Worm (Caenorhabditis elegans) whole organism, late embryonic: ENCODE measurements around the gene srb-18.

Experiments used
- C08G9.2 ChIP-seq: sonication (generic microtip); optimal IDR thresholded peaks from 2 replicates; lab custom pipeline; 2016; ENCODE audit warnings: mild to moderate bottlenecking, missing genetic modification characterization, moderate library complexity, missing compliant biosample characterization
- C38D4.7 ChIP-seq: fragments of 200-800 bp; sonication (Bioruptor generic); optimal IDR thresholded peaks from 2 replicates; lab custom pipeline; 2018; ENCODE audit warnings: mild to moderate bottlenecking, missing genetic modification characterization, moderate library complexity, missing compliant biosample characterization
- K02D7.2 ChIP-seq: sonication (generic microtip); optimal IDR thresholded peaks from 2 replicates; lab custom pipeline; 2017; ENCODE audit warnings: mild to moderate bottlenecking, missing genetic modification characterization, missing compliant biosample characterization
- Y22D7AL.16 ChIP-seq: sonication (generic microtip); optimal IDR thresholded peaks from 2 replicates; lab custom pipeline; 2016; ENCODE audit warnings: missing genetic modification characterization, missing compliant biosample characterization
- ahr-1 ChIP-seq: sonication (generic microtip); optimal IDR thresholded peaks from 2 replicates; lab custom pipeline; 2016; ENCODE audit warnings: missing genetic modification characterization, missing compliant biosample characterization
- ama-1 ChIP-seq: fragments of 150-350 bp; optimal IDR thresholded peaks from 2 replicates; lab custom pipeline; 2014
- ceh-18 ChIP-seq: sonication (generic microtip); optimal IDR thresholded peaks from 2 replicates; lab custom pipeline; 2016; ENCODE audit warnings: missing genetic modification characterization, missing compliant biosample characterization
- ceh-19 ChIP-seq: fragments of 200-800 bp; sonication (Bioruptor generic); optimal IDR thresholded peaks from 2 replicates; lab custom pipeline; 2018; ENCODE audit warnings: mild to moderate bottlenecking, missing genetic modification characterization, missing compliant biosample characterization
- ceh-2 ChIP-seq: sonication (generic microtip); optimal IDR thresholded peaks from 2 replicates; lab custom pipeline; 2016; ENCODE audit warnings: missing genotype, missing genetic modification characterization, missing compliant biosample characterization
- ceh-30 ChIP-seq: fragments of 150-350 bp; optimal IDR thresholded peaks from 2 replicates; lab custom pipeline; 2014; ENCODE audit warnings: missing biosample characterization, missing genetic modification characterization
- ceh-31 ChIP-seq: sonication (generic microtip); optimal IDR thresholded peaks from 2 replicates; lab custom pipeline; 2016; ENCODE audit warnings: missing genetic modification characterization, missing compliant biosample characterization
- ceh-34 ChIP-seq: sonication (generic microtip); optimal IDR thresholded peaks from 2 replicates; lab custom pipeline; 2016; ENCODE audit warnings: mild to moderate bottlenecking, missing genetic modification characterization, missing compliant biosample characterization
- ceh-45 ChIP-seq: fragments of 200-800 bp; sonication (Bioruptor generic); IDR thresholded peaks from 2 replicates; pipeline ENCODE4 v1.3.6; 2022; ENCODE audit warnings: missing genetic modification reagents, missing genetic modification characterization, missing compliant biosample characterization
- ceh-6 ChIP-seq: fragments of 200-800 bp; sonication (Bioruptor generic); optimal IDR thresholded peaks from 2 replicates; lab custom pipeline; 2018; ENCODE audit warnings: mild to moderate bottlenecking, missing genetic modification characterization, missing compliant biosample characterization
- che-1 ChIP-seq: sonication (generic microtip); optimal IDR thresholded peaks from 2 replicates; lab custom pipeline; 2016; ENCODE audit warnings: mild to moderate bottlenecking, missing genetic modification characterization, missing compliant biosample characterization
- dmd-4 ChIP-seq: sonication (generic microtip); optimal IDR thresholded peaks from 2 replicates; lab custom pipeline; 2016; ENCODE audit warnings: borderline replicate concordance, missing genetic modification characterization, missing compliant biosample characterization
- dve-1 ChIP-seq: sonication (generic microtip); optimal IDR thresholded peaks from 2 replicates; lab custom pipeline; 2017; ENCODE audit warnings: antibody characterized with exemption, mild to moderate bottlenecking, missing genetic modification characterization, missing compliant biosample characterization
- ets-4 ChIP-seq: sonication (generic microtip); optimal IDR thresholded peaks from 2 replicates; lab custom pipeline; 2016; ENCODE audit warnings: missing genetic modification characterization, missing compliant biosample characterization
- fkh-10 ChIP-seq: fragments of 150-350 bp; optimal IDR thresholded peaks from 2 replicates; lab custom pipeline; 2014; ENCODE audit warnings: missing biosample characterization, missing genetic modification reagents, missing genetic modification characterization
- gmeb-2 ChIP-seq: sonication (generic microtip); optimal IDR thresholded peaks from 2 replicates; lab custom pipeline; 2016; ENCODE audit warnings: missing genetic modification characterization, inconsistent platforms, missing compliant biosample characterization
- hlh-13 ChIP-seq: fragments of 200-800 bp; sonication (Bioruptor generic); optimal IDR thresholded peaks from 2 replicates; lab custom pipeline; 2018; ENCODE audit warnings: mild to moderate bottlenecking, missing genetic modification characterization, missing compliant biosample characterization
- hlh-15 ChIP-seq: sonication (generic microtip); optimal IDR thresholded peaks from 2 replicates; lab custom pipeline; 2016; ENCODE audit warnings: missing genetic modification characterization, missing compliant biosample characterization
- hlh-8 ChIP-seq: sonication (generic microtip); optimal IDR thresholded peaks from 2 replicates; lab custom pipeline; 2016; ENCODE audit warnings: missing genotype, missing genetic modification characterization, missing compliant biosample characterization
- mec-3 ChIP-seq: sonication (generic microtip); optimal IDR thresholded peaks from 2 replicates; lab custom pipeline; 2016; ENCODE audit warnings: borderline replicate concordance, missing genetic modification characterization, missing compliant biosample characterization
- nhr-11 ChIP-seq: fragments of 150-350 bp; optimal IDR thresholded peaks from 2 replicates; lab custom pipeline; 2014; ENCODE audit warnings: missing biosample characterization, missing genetic modification characterization
- odd-2 ChIP-seq: sonication (generic microtip); optimal IDR thresholded peaks from 2 replicates; lab custom pipeline; 2017; ENCODE audit warnings: antibody characterized with exemption, mild to moderate bottlenecking, missing genetic modification characterization, missing compliant biosample characterization
- pat-9 ChIP-seq: fragments of 200-800 bp; sonication (Bioruptor generic); optimal IDR thresholded peaks from 2 replicates; lab custom pipeline; 2018; ENCODE audit warnings: mild to moderate bottlenecking, missing genetic modification characterization, moderate library complexity, missing compliant biosample characterization
- pax-1 ChIP-seq: fragments of 150-350 bp; optimal IDR thresholded peaks from 2 replicates; lab custom pipeline; 2014; ENCODE audit warnings: missing biosample characterization, missing genetic modification characterization
- pha-4 ChIP-seq: fragments of 150-350 bp; optimal IDR thresholded peaks from 2 replicates; lab custom pipeline; 2018; ENCODE audit warnings: missing biosample characterization, missing genetic modification reagents, missing genetic modification characterization
- rnt-1 ChIP-seq: sonication (generic microtip); optimal IDR thresholded peaks from 2 replicates; lab custom pipeline; 2016; ENCODE audit warnings: missing genetic modification characterization, missing compliant biosample characterization
- sdc-2 ChIP-seq: sonication (generic microtip); optimal IDR thresholded peaks from 2 replicates; lab custom pipeline; 2016; ENCODE audit warnings: missing genotype, missing genetic modification characterization, missing compliant biosample characterization
- syd-9 ChIP-seq: sonication (generic microtip); optimal IDR thresholded peaks from 2 replicates; lab custom pipeline; 2016; ENCODE audit warnings: mild to moderate bottlenecking, missing genetic modification characterization, moderate library complexity, missing compliant biosample characterization
- tbx-2 ChIP-seq: sonication (generic microtip); optimal IDR thresholded peaks from 2 replicates; lab custom pipeline; 2016; ENCODE audit warnings: missing genetic modification characterization, missing compliant biosample characterization
- ttx-3 ChIP-seq: sonication (generic microtip); optimal IDR thresholded peaks from 2 replicates; lab custom pipeline; 2016; ENCODE audit warnings: missing genetic modification reagents, missing genetic modification characterization, missing compliant biosample characterization
- unc-3 ChIP-seq, 2 experiments: fragments of 200-800 bp in 1 of 2; sonication (Bioruptor generic) in 1 of 2; sonication (generic microtip) in 1 of 2; conservative IDR thresholded peaks in 1 of 2; optimal IDR thresholded peaks in 1 of 2; 2 replicates each; pipeline versions ENCODE4 v1.3.6 to Lab custom; 2016 to 2022; ENCODE audit warnings: missing compliant biosample characterization in 2 of 2, missing genetic modification characterization in 2 of 2, missing genetic modification reagents in 1 of 2
- unc-55 ChIP-seq: sonication (generic microtip); optimal IDR thresholded peaks from 2 replicates; lab custom pipeline; 2017; ENCODE audit warnings: missing biosample characterization, missing genetic modification reagents, missing genetic modification characterization
- unc-86 ChIP-seq: sonication (generic microtip); optimal IDR thresholded peaks from 2 replicates; lab custom pipeline; 2016; ENCODE audit warnings: missing genetic modification characterization, missing compliant biosample characterization
- zip-5 ChIP-seq: sonication (generic microtip); optimal IDR thresholded peaks from 2 replicates; lab custom pipeline; 2016; ENCODE audit warnings: missing genetic modification characterization, missing compliant biosample characterization

The srb-18 gene

ce11 chrV:7527153-7527552 is 12.1 kb downstream of the srb-18 start, which contains the start of gene C54F6.17:
Gene C54F6.17 (plus strand): TSS chrV:7527453.
- no peak for TF ChIP-seq ahr-1
- no peak for TF ChIP-seq ceh-30 (tag; lab: Kevin White, UChicago)
- TF ChIP-seq ama-1, result no peak
- TF ChIP-seq che-1 (tag; lab: Kevin White, UChicago), result no peak
- TF ChIP-seq fkh-10 (GFP tag; lab: Kevin White, UChicago), result no peak
- TF ChIP-seq sdc-2, result no peak
- TF ChIP-seq zip-5 (tag; lab: Kevin White, UChicago), result no peak
- no peak for TF ChIP-seq unc-3 (GFP tag; conservative IDR thresholded peaks at IDR 0.05; lab: Robert Waterston, UW)
- no peak for TF ChIP-seq unc-3 (tag; optimal IDR thresholded peaks at IDR 0.05; lab: Kevin White, UChicago)
- TF ChIP-seq ceh-19 (GFP tag; lab: Kevin White, UChicago), result no peak
- no peak for TF ChIP-seq ttx-3 (tag; lab: Kevin White, UChicago)
- TF ChIP-seq ceh-34 (tag; lab: Kevin White, UChicago), result no peak
- TF ChIP-seq ceh-18 (tag; lab: Kevin White, UChicago), result no peak
- TF ChIP-seq ets-4 (tag; lab: Kevin White, UChicago), result no peak
- TF ChIP-seq odd-2 (tag; lab: Kevin White, UChicago), result no peak
- TF ChIP-seq Y22D7AL.16 (tag; lab: Kevin White, UChicago), result no peak
- TF ChIP-seq C08G9.2 (tag; lab: Kevin White, UChicago), result no peak

ce11 chrV:7528816-7529215 is 13.8 kb downstream of the srb-18 start, which contains the start of gene C54F6.5:
Gene C54F6.5 (plus strand): TSS chrV:7529116.
- no peak for TF ChIP-seq C38D4.7 (GFP tag; lab: Kevin White, UChicago)
- TF ChIP-seq ceh-19 (GFP tag; lab: Kevin White, UChicago), result no peak
- TF ChIP-seq mec-3 (tag; lab: Kevin White, UChicago), result no peak
- TF ChIP-seq ttx-3 (tag; lab: Kevin White, UChicago), result no peak
- TF ChIP-seq ceh-18 (tag; lab: Kevin White, UChicago), result no peak
- no peak for TF ChIP-seq hlh-13 (GFP tag; lab: Kevin White, UChicago)
- no peak for TF ChIP-seq fkh-10 (GFP tag; lab: Kevin White, UChicago)

- no peak for TF ChIP-seq unc-55
- TF ChIP-seq syd-9 (tag; lab: Kevin White, UChicago), result no peak
- no peak for TF ChIP-seq ahr-1
- TF ChIP-seq K02D7.2, result no peak
- TF ChIP-seq rnt-1 (tag; lab: Kevin White, UChicago), result no peak
- no peak for TF ChIP-seq nhr-11 (tag; lab: Kevin White, UChicago)
- TF ChIP-seq pat-9 (tag; lab: Kevin White, UChicago), result no peak
- TF ChIP-seq dve-1, result no peak
- TF ChIP-seq hlh-15 (tag; lab: Kevin White, UChicago), result no peak
- TF ChIP-seq ceh-30 (tag; lab: Kevin White, UChicago), result no peak
- TF ChIP-seq ceh-6 (GFP tag; lab: Kevin White, UChicago), result no peak
- TF ChIP-seq hlh-8, result no peak
- TF ChIP-seq, all 69 proteins: peak for 0
These were observed 14.8 kb downstream of the srb-18 start, which contains the start of gene swt-2 for ce11 chrV:7529840-7530239. Gene swt-2 (plus strand): TSS chrV:7530140.

- TF ChIP-seq ceh-45 (no peak), che-1 (tag; lab: Kevin White, UChicago) (no peak), hlh-8 (no peak), odd-2 (tag; lab: Kevin White, UChicago) (no peak), pha-4 (tag; lab: Kevin White, UChicago) (no peak)
These were observed 17.9 kb downstream of the srb-18 start, which contains the start of gene C54F6.3 for ce11 chrV:7532947-7533346. Gene C54F6.3 (plus strand): TSS chrV:7533247.

ce11 chrV:7538018-7538417 is 23.0 kb downstream of the srb-18 start, which contains the start of gene C54F6.12:
Gene C54F6.12 (minus strand): TSS chrV:7538118.
- no peak for TF ChIP-seq dmd-4
- no peak for TF ChIP-seq ama-1
- no peak for TF ChIP-seq tbx-2 (tag; lab: Kevin White, UChicago)
- no peak for TF ChIP-seq ceh-6 (GFP tag; lab: Kevin White, UChicago)
- TF ChIP-seq ceh-18 (tag; lab: Kevin White, UChicago), result no peak
- no peak for TF ChIP-seq gmeb-2 (tag; lab: Kevin White, UChicago)
- TF ChIP-seq pax-1 (tag; lab: Kevin White, UChicago), result no peak
- TF ChIP-seq ceh-31, result no peak
- TF ChIP-seq unc-86 (tag; lab: Kevin White, UChicago), result no peak
- no peak for TF ChIP-seq ttx-3 (tag; lab: Kevin White, UChicago)
- no peak for TF ChIP-seq ceh-2 (tag; lab: Kevin White, UChicago)
- no peak for TF ChIP-seq Y22D7AL.16 (tag; lab: Kevin White, UChicago)
